Fruit fly (Drosophila melanogaster) whole organism, embryonic: ENCODE data around the gene CG6106.

ENCODE experiments used
- Adf1 ChIP-seq: fragments of 200-800 bp; sonication (Bioruptor generic); IDR thresholded peaks from 2 replicates; pipeline ENCODE4 v1.3.6; 2022; ENCODE audit warnings: missing biosample characterization, missing genetic modification characterization
- B-H1 ChIP-seq: fragments of 200-800 bp; sonication (Bioruptor generic); IDR thresholded peaks from 3 replicates; pipeline ENCODE4 v1.3.6; 2022; ENCODE audit warnings: missing biosample characterization, missing genetic modification characterization
- BEAF-32 ChIP-seq: fragments of 200-800 bp; sonication (Bioruptor generic); optimal IDR thresholded peaks from 3 replicates; lab custom pipeline; 2017; ENCODE audit warnings: missing biosample characterization, missing genetic modification characterization, mild to moderate bottlenecking, moderate library complexity, missing genetic modification reagents
- Bteb2 ChIP-seq: fragments of 200-800 bp; sonication (Bioruptor generic); optimal IDR thresholded peaks from 2 replicates; lab custom pipeline; 2016; ENCODE audit warnings: missing biosample characterization, missing genetic modification characterization
- CG1024 ChIP-seq: fragments of 200-800 bp; sonication (Bioruptor generic); IDR thresholded peaks from 2 replicates; pipeline ENCODE4 v1.3.6; 2022; ENCODE audit warnings: missing biosample characterization, missing genetic modification characterization
- CG10565 ChIP-seq: fragments of 200-800 bp; sonication (Bioruptor generic); optimal IDR thresholded peaks from 3 replicates; lab custom pipeline; 2016; ENCODE audit warnings: missing biosample characterization, mild to moderate bottlenecking, missing genetic modification characterization
- CG11560 ChIP-seq: fragments of 200-800 bp; sonication (Bioruptor generic); IDR thresholded peaks from 3 replicates; pipeline ENCODE4 v1.3.6; 2022; ENCODE audit warnings: missing biosample characterization, missing genetic modification characterization
- CG13894 ChIP-seq: fragments of 200-800 bp; sonication (Bioruptor generic); optimal IDR thresholded peaks from 3 replicates; lab custom pipeline; 2018; ENCODE audit warnings: missing biosample characterization, mild to moderate bottlenecking, missing genetic modification characterization, moderate library complexity
- CG14050 ChIP-seq: fragments of 200-800 bp; sonication (Bioruptor generic); IDR thresholded peaks from 3 replicates; pipeline ENCODE4 v1.3.6; 2022; ENCODE audit warnings: missing biosample characterization, missing genetic modification characterization
- CG14710 ChIP-seq: fragments of 200-800 bp; sonication (Bioruptor generic); optimal IDR thresholded peaks from 3 replicates; lab custom pipeline; 2019; ENCODE audit warnings: missing biosample characterization, mild to moderate bottlenecking, missing genetic modification characterization, moderate library complexity
- CG15601 ChIP-seq: fragments of 200-800 bp; sonication (Bioruptor generic); optimal IDR thresholded peaks from 3 replicates; lab custom pipeline; 2019; ENCODE audit warnings: missing biosample characterization, mild to moderate bottlenecking, missing genetic modification characterization, moderate library complexity
- CG16863 ChIP-seq: fragments of 200-800 bp; sonication (Bioruptor generic); optimal IDR thresholded peaks from 3 replicates; lab custom pipeline; 2016; ENCODE audit warnings: missing biosample characterization, missing genetic modification characterization
- CG17328 ChIP-seq: fragments of 200-800 bp; sonication (Bioruptor generic); IDR thresholded peaks from 2 replicates; pipeline ENCODE4 v1.3.6; 2022; ENCODE audit warnings: missing biosample characterization, missing genetic modification characterization
- CG17829 ChIP-seq: fragments of 200-800 bp; optimal IDR thresholded peaks from 2 replicates; lab custom pipeline; 2019; ENCODE audit warnings: missing biosample characterization, mild to moderate bottlenecking, missing genetic modification characterization, moderate library complexity
- CG1832 ChIP-seq: fragments of 200-800 bp; sonication (Bioruptor generic); optimal IDR thresholded peaks from 2 replicates; lab custom pipeline; 2017; ENCODE audit warnings: missing biosample characterization, mild to moderate bottlenecking, missing genetic modification characterization, inconsistent platforms
- CG30020 ChIP-seq: fragments of 200-800 bp; optimal IDR thresholded peaks from 2 replicates; lab custom pipeline; 2019; ENCODE audit warnings: missing biosample characterization, mild to moderate bottlenecking, missing genetic modification characterization, moderate library complexity
- CG31365 ChIP-seq: fragments of 200-800 bp; sonication (Bioruptor generic); optimal IDR thresholded peaks from 2 replicates; lab custom pipeline; 2018; ENCODE audit warnings: missing biosample characterization, mild to moderate bottlenecking, missing genetic modification characterization
- CG3281 ChIP-seq: fragments of 200-800 bp; sonication (Bioruptor generic); optimal IDR thresholded peaks from 3 replicates; lab custom pipeline; 2017; ENCODE audit warnings: missing biosample characterization, mild to moderate bottlenecking, missing genetic modification characterization
- CG4617 ChIP-seq: fragments of 200-800 bp; sonication (Bioruptor generic); optimal IDR thresholded peaks from 3 replicates; lab custom pipeline; 2016; ENCODE audit warnings: missing biosample characterization, missing genetic modification characterization, borderline replicate concordance
- Elba2 ChIP-seq: fragments of 200-800 bp; sonication (Bioruptor generic); optimal IDR thresholded peaks from 3 replicates; lab custom pipeline; 2016; ENCODE audit warnings: missing biosample characterization, missing genetic modification characterization
- HHEX ChIP-seq: fragments of 200-800 bp; sonication (Bioruptor generic); optimal IDR thresholded peaks from 3 replicates; lab custom pipeline; 2017; ENCODE audit warnings: missing biosample characterization, mild to moderate bottlenecking, missing genetic modification characterization, missing genetic modification reagents
- HLHmδ ChIP-seq: fragments of 200-800 bp; sonication (Bioruptor generic); optimal IDR thresholded peaks from 2 replicates; lab custom pipeline; 2018; ENCODE audit warnings: missing biosample characterization, mild to moderate bottlenecking, missing genetic modification characterization, moderate library complexity
- MBD-R2 ChIP-seq: fragments of 200-800 bp; sonication (Bioruptor generic); IDR thresholded peaks from 2 replicates; pipeline ENCODE4 v1.3.6; 2022; ENCODE audit warnings: missing biosample characterization, missing genetic modification characterization
- MESR4 ChIP-seq: fragments of 200-800 bp; sonication (Bioruptor generic); optimal IDR thresholded peaks from 2 replicates; lab custom pipeline; 2018; ENCODE audit warnings: missing biosample characterization, mild to moderate bottlenecking, missing genetic modification characterization, moderate library complexity
- NK7.1 ChIP-seq: fragments of 200-800 bp; sonication (Bioruptor generic); optimal IDR thresholded peaks from 3 replicates; lab custom pipeline; 2016; ENCODE audit warnings: missing biosample characterization, missing genetic modification characterization
- Nf-YA ChIP-seq: fragments of 200-800 bp; sonication (Bioruptor generic); IDR thresholded peaks from 2 replicates; pipeline ENCODE4 v1.3.6; 2022; ENCODE audit warnings: missing biosample characterization, missing genetic modification characterization
- Oaz ChIP-seq: fragments of 200-800 bp; sonication (Bioruptor generic); IDR thresholded peaks from 2 replicates; pipeline ENCODE4 v1.3.6; 2022; ENCODE audit warnings: missing biosample characterization, missing genetic modification characterization
- Opbp ChIP-seq: fragments of 200-800 bp; sonication (Bioruptor generic); IDR thresholded peaks from 3 replicates; pipeline ENCODE4 v1.3.6; 2022; ENCODE audit warnings: missing biosample characterization, missing genetic modification characterization; ENCODE audit not compliant: partially characterized antibody
- Ravus ChIP-seq: fragments of 200-800 bp; sonication (Bioruptor generic); IDR thresholded peaks from 2 replicates; pipeline ENCODE4 v1.3.6; 2022; ENCODE audit warnings: missing biosample characterization, missing genetic modification characterization
- Rfx ChIP-seq: fragments of 200-800 bp; sonication (Bioruptor generic); IDR thresholded peaks from 2 replicates; pipeline ENCODE4 v1.3.6; 2022; ENCODE audit warnings: missing biosample characterization, missing genetic modification characterization
- ash1 ChIP-seq: fragments of 200-800 bp; sonication (Bioruptor generic); optimal IDR thresholded peaks from 2 replicates; lab custom pipeline; 2018; ENCODE audit warnings: missing biosample characterization, mild to moderate bottlenecking, missing genetic modification characterization
- dan ChIP-seq: fragments of 200-800 bp; sonication (Bioruptor generic); IDR thresholded peaks from 2 replicates; pipeline ENCODE4 v1.3.6; 2022; ENCODE audit warnings: missing biosample characterization, missing genetic modification characterization
- dmrt11E ChIP-seq: fragments of 200-800 bp; sonication (Bioruptor generic); optimal IDR thresholded peaks from 3 replicates; lab custom pipeline; 2018; ENCODE audit warnings: missing biosample characterization, mild to moderate bottlenecking, missing genetic modification characterization, moderate library complexity
- emc ChIP-seq: fragments of 200-800 bp; sonication (Bioruptor generic); optimal IDR thresholded peaks from 2 replicates; lab custom pipeline; 2016; ENCODE audit warnings: missing biosample characterization, missing genetic modification characterization
- ftz-f1 ChIP-seq: fragments of 200-800 bp; sonication (Bioruptor generic); optimal IDR thresholded peaks from 2 replicates; lab custom pipeline; 2016; ENCODE audit warnings: missing biosample characterization, missing genetic modification characterization
- insv ChIP-seq, 2 experiments: fragments of 200-800 bp; sonication (Bioruptor generic); optimal IDR thresholded peaks; 3 replicates each; lab custom pipeline; 2016 to 2018; ENCODE audit warnings: missing biosample characterization in 2 of 2, missing genetic modification characterization in 2 of 2
- kay ChIP-seq: fragments of 200-800 bp; sonication (Bioruptor generic); optimal IDR thresholded peaks from 2 replicates; lab custom pipeline; 2016; ENCODE audit warnings: missing biosample characterization, missing genetic modification characterization
- knrl ChIP-seq: fragments of 200-800 bp; sonication (Bioruptor generic); IDR thresholded peaks from 3 replicates; pipeline ENCODE4 v1.3.6; 2022; ENCODE audit warnings: missing biosample characterization, missing genetic modification characterization; ENCODE audit not compliant: partially characterized antibody
- org-1 ChIP-seq: fragments of 200-800 bp; sonication (Bioruptor generic); optimal IDR thresholded peaks from 2 replicates; lab custom pipeline; 2017; ENCODE audit warnings: missing biosample characterization, missing genetic modification characterization
- pho ChIP-seq: fragments of 200-800 bp; sonication (Bioruptor generic); optimal IDR thresholded peaks from 2 replicates; lab custom pipeline; 2016; ENCODE audit warnings: missing biosample characterization, missing genetic modification characterization
- phol ChIP-seq: fragments of 200-800 bp; sonication (Bioruptor generic); optimal IDR thresholded peaks from 3 replicates; lab custom pipeline; 2018; ENCODE audit warnings: missing biosample characterization, mild to moderate bottlenecking, missing genetic modification characterization, moderate library complexity
- pzg ChIP-seq: fragments of 200-800 bp; sonication (Bioruptor generic); optimal IDR thresholded peaks from 3 replicates; lab custom pipeline; 2018; ENCODE audit warnings: missing biosample characterization, mild to moderate bottlenecking, missing genetic modification characterization, moderate library complexity
- ro ChIP-seq: fragments of 200-800 bp; sonication (Bioruptor generic); IDR thresholded peaks from 2 replicates; pipeline ENCODE4 v1.3.6; 2022; ENCODE audit warnings: missing biosample characterization, missing genetic modification characterization
- scrt ChIP-seq: fragments of 200-800 bp; sonication (Bioruptor generic); optimal IDR thresholded peaks from 2 replicates; lab custom pipeline; 2018; ENCODE audit warnings: missing biosample characterization, mild to moderate bottlenecking, missing genetic modification characterization, moderate library complexity
- sima ChIP-seq: fragments of 200-800 bp; sonication (Bioruptor generic); optimal IDR thresholded peaks from 2 replicates; lab custom pipeline; 2016; ENCODE audit warnings: missing biosample characterization, missing genetic modification characterization
- tin ChIP-seq: fragments of 200-800 bp; sonication (Bioruptor generic); optimal IDR thresholded peaks from 3 replicates; lab custom pipeline; 2016; ENCODE audit warnings: missing biosample characterization, missing genetic modification characterization
- vvl ChIP-seq: fragments of 200-800 bp; sonication (Bioruptor generic); IDR thresholded peaks from 2 replicates; pipeline ENCODE4 v1.3.6; 2022; ENCODE audit warnings: missing biosample characterization, missing genetic modification characterization

CG6106 gene

dm6 chrX:18385056-18385455 lies 26.4 kb downstream of the CG6106 start, which contains the start of gene betaCOP (continued):
- TF ChIP-seq NK7.1 (GFP tag; lab: Kevin White, UChicago) (no peak), MBD-R2 (GFP tag; lab: Robert Waterston, UW) (peak; percentile 68), org-1 (GFP tag; lab: Kevin White, UChicago) (no peak), B-H1 (GFP tag; lab: Robert Waterston, UW) (no peak), CG16863 (GFP tag; lab: Kevin White, UChicago) (no peak), emc (GFP tag; lab: Kevin White, UChicago) (no peak), phol (tag; lab: Kevin White, UChicago) (peak; percentile 46), pho (GFP tag; lab: Kevin White, UChicago) (no peak), sima (GFP tag; lab: Kevin White, UChicago) (no peak), Elba2 (GFP tag; lab: Kevin White, UChicago) (peak; percentile 88), pzg (GFP tag; lab: Kevin White, UChicago) (peak; percentile 97), MESR4 (GFP tag; lab: Kevin White, UChicago) (peak; percentile 81), CG15601 (tag; lab: Kevin White, UChicago) (no peak), CG14050 (GFP tag; lab: Robert Waterston, UW) (no peak), tin (no peak), CG17829 (tag; lab: Kevin White, UChicago) (peak; percentile 29), CG30020 (tag; lab: Kevin White, UChicago) (no peak), dmrt11E (tag; lab: Kevin White, UChicago) (no peak), HLHmδ (GFP tag; lab: Kevin White, UChicago) (peak; percentile 47), insv (GFP tag; optimal IDR thresholded peaks at IDR 0.05; lab: Kevin White, UChicago) (no peak), Adf1 (GFP tag; lab: Robert Waterston, UW) (no peak), CG14710 (tag; lab: Kevin White, UChicago) (peak; percentile 56), BEAF-32 (GFP tag; lab: Kevin White, UChicago) (peak; percentile 59), Ravus (GFP tag; lab: Robert Waterston, UW) (no peak), Nf-YA (GFP tag; lab: Robert Waterston, UW) (no peak), ftz-f1 (GFP tag; lab: Kevin White, UChicago) (peak; percentile 26), CG3281 (GFP tag; lab: Kevin White, UChicago) (no peak), ash1 (no peak), CG1832 (GFP tag; lab: Kevin White, UChicago) (no peak), Bteb2 (GFP tag; lab: Kevin White, UChicago) (no peak), CG31365 (tag; lab: Kevin White, UChicago) (no peak), CG4617 (GFP tag; lab: Kevin White, UChicago) (peak; percentile 49), CG1024 (GFP tag; lab: Robert Waterston, UW) (no peak), CG17328 (GFP tag; lab: Robert Waterston, UW) (0 out of 2 replicates have a peak, but pooled peaks have one; percentile 9), ro (GFP tag; lab: Robert Waterston, UW) (no peak), knrl (GFP tag; lab: Robert Waterston, UW) (0 out of 3 replicates have a peak, but pooled peaks have one; percentile 15), CG11560 (tag; lab: Robert Waterston, UW) (no peak), HHEX (no peak), kay (GFP tag; lab: Kevin White, UChicago) (no peak), dan (GFP tag; lab: Robert Waterston, UW) (no peak), Opbp (GFP tag; lab: Robert Waterston, UW) (peak; percentile 47; the same call in 2 of the 3 replicates), CG13894 (tag; lab: Kevin White, UChicago) (no peak), Rfx (GFP tag; lab: Robert Waterston, UW) (peak; percentile 48; the same call in 1 of the 2 replicates), CG10565 (no peak), scrt (GFP tag; lab: Kevin White, UChicago) (no peak), Oaz (no peak), vvl (GFP tag; lab: Robert Waterston, UW) (no peak)
- TF ChIP-seq, all 482 proteins: peak for 61
